Fruit fly (Drosophila melanogaster) whole organism, embryonic: Measurements from ENCODE around the gene Wdr33.

Experiments
- CG10321 ChIP-seq: fragments of 200-800 bp; sonication (Bioruptor generic); IDR thresholded peaks from 2 replicates; pipeline ENCODE4 v1.3.6; 2022; ENCODE audit warnings: missing biosample characterization, missing genetic modification characterization
- CG11695 ChIP-seq: fragments of 200-800 bp; sonication (Bioruptor generic); IDR thresholded peaks from 3 replicates; pipeline ENCODE4 v1.3.6; 2022; ENCODE audit warnings: missing biosample characterization, missing genetic modification characterization
- CG12744 ChIP-seq: fragments of 200-800 bp; sonication (Bioruptor generic); optimal IDR thresholded peaks from 2 replicates; lab custom pipeline; 2016; ENCODE audit warnings: missing biosample characterization, missing genetic modification characterization
- CG14050 ChIP-seq: fragments of 200-800 bp; sonication (Bioruptor generic); IDR thresholded peaks from 3 replicates; pipeline ENCODE4 v1.3.6; 2022; ENCODE audit warnings: missing biosample characterization, missing genetic modification characterization
- CG17568 ChIP-seq: fragments of 200-800 bp; sonication (Bioruptor generic); optimal IDR thresholded peaks from 2 replicates; lab custom pipeline; 2018; ENCODE audit warnings: missing biosample characterization, mild to moderate bottlenecking, missing genetic modification characterization, moderate library complexity
- CG18599 ChIP-seq: fragments of 200-800 bp; sonication (Bioruptor generic); optimal IDR thresholded peaks from 3 replicates; lab custom pipeline; 2017; ENCODE audit warnings: missing biosample characterization, missing genetic modification characterization, mild to moderate bottlenecking, moderate library complexity, missing genetic modification reagents
- CG30403 ChIP-seq: fragments of 200-800 bp; sonication (Bioruptor generic); optimal IDR thresholded peaks from 3 replicates; lab custom pipeline; 2016; ENCODE audit warnings: missing biosample characterization, missing genetic modification characterization
- CG3281 ChIP-seq: fragments of 200-800 bp; sonication (Bioruptor generic); optimal IDR thresholded peaks from 3 replicates; lab custom pipeline; 2017; ENCODE audit warnings: missing biosample characterization, mild to moderate bottlenecking, missing genetic modification characterization
- CG43689 ChIP-seq: fragments of 200-800 bp; sonication (Bioruptor generic); IDR thresholded peaks from 2 replicates; pipeline ENCODE4 v1.3.6; 2022; ENCODE audit warnings: missing biosample characterization, missing genetic modification characterization
- CG4404 ChIP-seq: fragments of 200-800 bp; sonication (Bioruptor generic); IDR thresholded peaks from 2 replicates; pipeline ENCODE4 v1.3.6; 2022; ENCODE audit warnings: missing biosample characterization, missing genetic modification characterization
- CG4730 ChIP-seq: fragments of 200-800 bp; sonication (Bioruptor generic); IDR thresholded peaks from 2 replicates; pipeline ENCODE4 v1.3.6; 2022; ENCODE audit warnings: missing biosample characterization, missing genetic modification characterization
- CG6765 ChIP-seq: fragments of 200-800 bp; sonication (Bioruptor generic); optimal IDR thresholded peaks from 3 replicates; lab custom pipeline; 2017; ENCODE audit warnings: missing biosample characterization, mild to moderate bottlenecking, missing genetic modification characterization
- CG8924 ChIP-seq: fragments of 200-800 bp; optimal IDR thresholded peaks from 3 replicates; lab custom pipeline; 2019; ENCODE audit warnings: missing biosample characterization, mild to moderate bottlenecking, missing genetic modification characterization, moderate library complexity
- CG9609 ChIP-seq: fragments of 200-800 bp; sonication (Bioruptor generic); optimal IDR thresholded peaks from 3 replicates; lab custom pipeline; 2016; ENCODE audit warnings: missing biosample characterization, missing genetic modification characterization
- CG9817 ChIP-seq: fragments of 200-800 bp; sonication (Bioruptor generic); optimal IDR thresholded peaks from 2 replicates; lab custom pipeline; 2018; ENCODE audit warnings: missing biosample characterization, mild to moderate bottlenecking, missing genetic modification characterization, moderate library complexity
- CkIIα-i1 ChIP-seq: fragments of 200-800 bp; sonication (Bioruptor generic); IDR thresholded peaks from 2 replicates; pipeline ENCODE4 v1.3.6; 2022; ENCODE audit warnings: missing biosample characterization, missing genetic modification characterization
- Dfd ChIP-seq, 2 experiments: fragments of >200 bp; optimal IDR thresholded peaks; 2 replicates each; lab custom pipeline; 2017; ENCODE audit warnings: missing biosample characterization in 2 of 2, missing genetic modification characterization in 2 of 2
- Dp ChIP-seq: fragments of 200-800 bp; sonication (Bioruptor generic); optimal IDR thresholded peaks from 2 replicates; lab custom pipeline; 2018; ENCODE audit warnings: missing biosample characterization, mild to moderate bottlenecking, missing genetic modification characterization, moderate library complexity
- E2f2 ChIP-seq: fragments of 200-800 bp; sonication (Bioruptor generic); IDR thresholded peaks from 2 replicates; pipeline ENCODE4 v1.3.6; 2022; ENCODE audit warnings: missing biosample characterization, missing genetic modification characterization
- Fer3 ChIP-seq: fragments of 200-800 bp; sonication (Bioruptor generic); optimal IDR thresholded peaks from 2 replicates; lab custom pipeline; 2018; ENCODE audit warnings: missing biosample characterization, mild to moderate bottlenecking, missing genetic modification characterization, moderate library complexity
- HLHmδ ChIP-seq: fragments of 200-800 bp; sonication (Bioruptor generic); optimal IDR thresholded peaks from 2 replicates; lab custom pipeline; 2018; ENCODE audit warnings: missing biosample characterization, mild to moderate bottlenecking, missing genetic modification characterization, moderate library complexity
- MESR4 ChIP-seq: fragments of 200-800 bp; sonication (Bioruptor generic); optimal IDR thresholded peaks from 2 replicates; lab custom pipeline; 2018; ENCODE audit warnings: missing biosample characterization, mild to moderate bottlenecking, missing genetic modification characterization, moderate library complexity
- Med ChIP-seq: fragments of 200-800 bp; sonication (Bioruptor generic); peaks from one replicate; lab custom pipeline; 2016; ENCODE audit warnings: missing biosample characterization, missing genetic modification characterization, mild to moderate bottlenecking, inconsistent platforms, moderate library complexity
- Meics ChIP-seq: fragments of 200-800 bp; sonication (Bioruptor generic); optimal IDR thresholded peaks from 2 replicates; lab custom pipeline; 2017; ENCODE audit warnings: missing biosample characterization, mild to moderate bottlenecking, missing genetic modification characterization
- NK7.1 ChIP-seq: fragments of 200-800 bp; sonication (Bioruptor generic); optimal IDR thresholded peaks from 3 replicates; lab custom pipeline; 2016; ENCODE audit warnings: missing biosample characterization, missing genetic modification characterization
- Oaz ChIP-seq: fragments of 200-800 bp; sonication (Bioruptor generic); IDR thresholded peaks from 2 replicates; pipeline ENCODE4 v1.3.6; 2022; ENCODE audit warnings: missing biosample characterization, missing genetic modification characterization
- PHDP ChIP-seq: fragments of 200-800 bp; sonication (Bioruptor generic); optimal IDR thresholded peaks from 3 replicates; lab custom pipeline; 2018; ENCODE audit warnings: missing biosample characterization, mild to moderate bottlenecking, missing genetic modification characterization, moderate library complexity
- Trl ChIP-seq, 3 experiments: fragments of >200 bp in 2 of 3; fragments of 200-800 bp in 1 of 3; sonication (Bioruptor generic) in 1 of 3; optimal IDR thresholded peaks; 2 replicates in 1 of 3; 3 replicates in 2 of 3; lab custom pipeline; 2016 to 2017; ENCODE audit warnings: missing biosample characterization in 1 of 3, missing genetic modification characterization in 1 of 3
- ac ChIP-seq: fragments of 200-800 bp; sonication (Bioruptor generic); optimal IDR thresholded peaks from 3 replicates; lab custom pipeline; 2017; ENCODE audit warnings: missing biosample characterization, mild to moderate bottlenecking, missing genetic modification characterization
- chn ChIP-seq: fragments of 200-800 bp; sonication (Bioruptor generic); optimal IDR thresholded peaks from 2 replicates; lab custom pipeline; 2016; ENCODE audit warnings: missing biosample characterization, missing genetic modification characterization
- dmrt11E ChIP-seq: fragments of 200-800 bp; sonication (Bioruptor generic); optimal IDR thresholded peaks from 3 replicates; lab custom pipeline; 2018; ENCODE audit warnings: missing biosample characterization, mild to moderate bottlenecking, missing genetic modification characterization, moderate library complexity
- exex ChIP-seq: fragments of 200-800 bp; sonication (Bioruptor generic); optimal IDR thresholded peaks from 4 replicates; lab custom pipeline; 2018; ENCODE audit warnings: missing biosample characterization, mild to moderate bottlenecking, missing genetic modification characterization, moderate library complexity
- gcm2 ChIP-seq: fragments of 200-800 bp; sonication (Bioruptor generic); optimal IDR thresholded peaks from 2 replicates; lab custom pipeline; 2016; ENCODE audit warnings: missing biosample characterization, missing genetic modification characterization
- grau ChIP-seq: fragments of 200-800 bp; optimal IDR thresholded peaks from 3 replicates; lab custom pipeline; 2019; ENCODE audit warnings: missing biosample characterization, mild to moderate bottlenecking, missing genetic modification characterization, moderate library complexity
- gsb ChIP-seq: fragments of 200-800 bp; sonication (Bioruptor generic); IDR thresholded peaks from 2 replicates; pipeline ENCODE4 v1.3.6; 2022; ENCODE audit warnings: missing biosample characterization, missing genetic modification characterization
- hkb ChIP-seq, 2 experiments: fragments of 200-800 bp in 1 of 2; fragments of >200 bp in 1 of 2; sonication (Bioruptor generic) in 1 of 2; IDR thresholded peaks in 1 of 2; optimal IDR thresholded peaks in 1 of 2; 2 replicates each; pipeline versions ENCODE4 v1.3.6 to Lab custom; 2017 to 2022; ENCODE audit warnings: missing biosample characterization in 1 of 2, missing genetic modification characterization in 1 of 2
- ind ChIP-seq: fragments of 200-800 bp; sonication (Bioruptor generic); optimal IDR thresholded peaks from 3 replicates; lab custom pipeline; 2016; ENCODE audit warnings: missing biosample characterization, missing genetic modification characterization
- kah ChIP-seq: fragments of 200-800 bp; sonication (Bioruptor generic); optimal IDR thresholded peaks from 2 replicates; lab custom pipeline; 2018; ENCODE audit warnings: missing biosample characterization, mild to moderate bottlenecking, missing genetic modification characterization
- lmd ChIP-seq: fragments of 200-800 bp; sonication (Bioruptor generic); IDR thresholded peaks from 2 replicates; pipeline ENCODE4 v1.3.6; 2022; ENCODE audit warnings: missing biosample characterization, missing genetic modification characterization
- mirr ChIP-seq: fragments of 200-800 bp; sonication (Bioruptor generic); optimal IDR thresholded peaks from 3 replicates; lab custom pipeline; 2018; ENCODE audit warnings: missing biosample characterization, mild to moderate bottlenecking, missing genetic modification characterization
- nerfin-1 ChIP-seq: fragments of 200-800 bp; sonication (Bioruptor generic); optimal IDR thresholded peaks from 3 replicates; lab custom pipeline; 2019; ENCODE audit warnings: missing biosample characterization, mild to moderate bottlenecking, missing genetic modification characterization, moderate library complexity
- pnt ChIP-seq: fragments of 200-800 bp; sonication (Bioruptor generic); optimal IDR thresholded peaks from 3 replicates; lab custom pipeline; 2016; ENCODE audit warnings: missing biosample characterization, missing genetic modification characterization
- pzg ChIP-seq: fragments of 200-800 bp; sonication (Bioruptor generic); optimal IDR thresholded peaks from 3 replicates; lab custom pipeline; 2018; ENCODE audit warnings: missing biosample characterization, mild to moderate bottlenecking, missing genetic modification characterization, moderate library complexity
- sob ChIP-seq: fragments of 200-800 bp; sonication (Bioruptor generic); IDR thresholded peaks from 2 replicates; pipeline ENCODE4 v1.3.6; 2022; ENCODE audit warnings: missing biosample characterization, missing genetic modification characterization
- sqz ChIP-seq: fragments of 200-800 bp; sonication (Bioruptor generic); optimal IDR thresholded peaks from 3 replicates; lab custom pipeline; 2018; ENCODE audit warnings: missing biosample characterization, mild to moderate bottlenecking, missing genetic modification characterization
- sr ChIP-seq: fragments of 200-800 bp; sonication (Bioruptor generic); IDR thresholded peaks from 3 replicates; pipeline ENCODE4 v1.3.6; 2022; ENCODE audit warnings: missing biosample characterization, missing genetic modification characterization
- ttk ChIP-seq: fragments of 200-800 bp; sonication (Bioruptor generic); IDR thresholded peaks from 2 replicates; pipeline ENCODE4 v2.1.2; 2022; ENCODE audit warnings: missing biosample characterization, missing genetic modification characterization
- unpg ChIP-seq: fragments of 200-800 bp; sonication (Bioruptor generic); optimal IDR thresholded peaks from 3 replicates; lab custom pipeline; 2018; ENCODE audit warnings: missing biosample characterization, mild to moderate bottlenecking, missing genetic modification characterization, moderate library complexity
- wdn ChIP-seq: fragments of 200-800 bp; sonication (Bioruptor generic); IDR thresholded peaks from 2 replicates; pipeline ENCODE4 v1.3.6; 2022; ENCODE audit warnings: missing biosample characterization, missing genetic modification characterization
- yki ChIP-seq: fragments of >200 bp; optimal IDR thresholded peaks from 3 replicates; lab custom pipeline; 2018

Gene Wdr33

dm6 chr3R:5672658-5673217 is 12.3 kb downstream of the Wdr33 start (continued):
- peak; percentile 50; the same call in 1 of the 2 replicates for TF ChIP-seq sob
- peak; percentile 82 for TF ChIP-seq CG8924 (tag; lab: Kevin White, UChicago)
- TF ChIP-seq CG10321 (GFP tag; lab: Robert Waterston, UW) = peak; percentile 46; the same call in 1 of the 2 replicates
- TF ChIP-seq pzg = peak; percentile 19
- peak; percentile 50 for TF ChIP-seq dmrt11E (tag; lab: Kevin White, UChicago)
- no peak for TF ChIP-seq yki (lab: Kevin White, UChicago)
- peak; percentile 54; the same call in 1 of the 2 replicates for TF ChIP-seq E2f2 (GFP tag; lab: Robert Waterston, UW)
- TF ChIP-seq CG12744 (GFP tag; lab: Kevin White, UChicago) = no peak
- TF ChIP-seq Trl (optimal IDR thresholded peaks at IDR 0.05; lab: Kevin White, UChicago) = peak in 1 of 2 experiments; percentile 62
- TF ChIP-seq Trl (GFP tag; optimal IDR thresholded peaks at IDR 0.05; lab: Kevin White, UChicago) = peak; percentile 74
- TF ChIP-seq gsb (GFP tag; lab: Robert Waterston, UW) = peak; percentile 31; the same call in 1 of the 2 replicates
- TF ChIP-seq hkb (optimal IDR thresholded peaks at IDR 0.05; lab: Kevin White, UChicago) = no peak
- TF ChIP-seq hkb (GFP tag; IDR thresholded peaks at IDR 0.05; lab: Robert Waterston, UW) = peak; percentile 78
- TF ChIP-seq grau (tag; lab: Kevin White, UChicago) = peak; percentile 50
- TF ChIP-seq Med (GFP tag; lab: Kevin White, UChicago) = peak; percentile 98
- peak; percentile 54 for TF ChIP-seq CG6765 (GFP tag; lab: Kevin White, UChicago)
- TF ChIP-seq CG30403 = no peak
- peak; percentile 18 for TF ChIP-seq pnt
- peak; percentile 78 for TF ChIP-seq exex
- TF ChIP-seq ttk (GFP tag; lab: Robert Waterston, UW) = no peak
- peak; percentile 86 for TF ChIP-seq kah (GFP tag; lab: Kevin White, UChicago)
- peak; percentile 93 for TF ChIP-seq CG17568
- peak; percentile 45; the same call in 1 of the 3 replicates for TF ChIP-seq sr (GFP tag; lab: Robert Waterston, UW)
- TF ChIP-seq chn (GFP tag; lab: Kevin White, UChicago) = peak; percentile 39
- TF ChIP-seq Oaz (GFP tag; lab: Robert Waterston, UW) = no peak
- TF ChIP-seq HLHmδ (GFP tag; lab: Kevin White, UChicago) = peak; percentile 98
- TF ChIP-seq CG4730 = peak; percentile 16; the same call in 1 of the 2 replicates
- TF ChIP-seq mirr (GFP tag; lab: Kevin White, UChicago) = peak; percentile 97
- no peak for TF ChIP-seq Dfd (GFP tag; optimal IDR thresholded peaks at IDR 0.05; lab: Kevin White, UChicago)
- no peak for TF ChIP-seq CkIIα-i1 (GFP tag; lab: Robert Waterston, UW)
- TF ChIP-seq CG43689 (GFP tag; lab: Robert Waterston, UW) = no peak
- TF ChIP-seq CG11695 (GFP tag; lab: Robert Waterston, UW) = peak; percentile 68
- peak; percentile 78 for TF ChIP-seq unpg (GFP tag; lab: Kevin White, UChicago)
- 0 out of 3 replicates have a peak, but pooled peaks have one; percentile 12 for TF ChIP-seq CG14050 (GFP tag; lab: Robert Waterston, UW)
- TF ChIP-seq CG9609 (GFP tag; lab: Kevin White, UChicago) = no peak
- no peak for TF ChIP-seq lmd (GFP tag; lab: Robert Waterston, UW)
- TF ChIP-seq NK7.1 (GFP tag; lab: Kevin White, UChicago) = peak; percentile 71
- TF ChIP-seq CG4404 (GFP tag; lab: Robert Waterston, UW) = no peak
- peak; percentile 86 for TF ChIP-seq CG3281 (GFP tag; lab: Kevin White, UChicago)
- TF ChIP-seq gcm2 (GFP tag; lab: Kevin White, UChicago) = no peak
- TF ChIP-seq CG9817 = no peak
- peak; percentile 83 for TF ChIP-seq Meics (GFP tag; lab: Kevin White, UChicago)
- no peak for TF ChIP-seq sqz
- TF ChIP-seq MESR4 (GFP tag; lab: Kevin White, UChicago) = peak; percentile 42
- peak; percentile 83 for TF ChIP-seq PHDP (tag; lab: Kevin White, UChicago)
- TF ChIP-seq wdn (GFP tag; lab: Robert Waterston, UW) = 0 out of 2 replicates have a peak, but pooled peaks have one; percentile 24
- TF ChIP-seq CG18599 (GFP tag; lab: Kevin White, UChicago) = peak; percentile 92
- peak; percentile 84 for TF ChIP-seq ac
- TF ChIP-seq Dp (GFP tag; lab: Kevin White, UChicago) = no peak
- TF ChIP-seq nerfin-1 (tag; lab: Kevin White, UChicago) = peak; percentile 80
- TF ChIP-seq ind (GFP tag; lab: Kevin White, UChicago) = peak; percentile 20
- peak; percentile 71 for TF ChIP-seq Fer3 (tag; lab: Kevin White, UChicago)
